Worm (Caenorhabditis elegans): ENCODE measurements around the gene M163.5.

Gene M163.5

ce11 chrX:14478193-14478592, 4.4 kb downstream of the M163.5 start:
- TF ChIP-seq dve-1 (tag; optimal IDR thresholded peaks at IDR 0.05; ENCODE audit: insufficient read depth) (peak; percentile 51), set-16 (GFP tag; IDR thresholded peaks at IDR 0.05) (no peak), lsy-2 (tag; optimal IDR thresholded peaks at IDR 0.05) (peak in 1 of 2 experiments; percentile 73), mes-2 (tag; optimal IDR thresholded peaks at IDR 0.05; ENCODE audit: poor library complexity, severe bottlenecking) (peak; percentile 54), nhr-25 (tag; optimal IDR thresholded peaks at IDR 0.05; ENCODE audit: borderline replicate concordance, insufficient read depth) (no peak), duxl-1 (tag; optimal IDR thresholded peaks at IDR 0.05; ENCODE audit: poor library complexity) (peak; percentile 17), hmg-1.1 (GFP tag; IDR thresholded peaks at IDR 0.05) (peak; percentile 48), snpc-4 (tag; optimal IDR thresholded peaks at IDR 0.05) (peak; percentile 87), F37D6.2 (tag; optimal IDR thresholded peaks at IDR 0.05) (peak; percentile 65)

- TF ChIP-seq ceh-32 (tag; optimal IDR thresholded peaks at IDR 0.05; ENCODE audit: poor library complexity) (no peak), ceh-62 (tag; optimal IDR thresholded peaks at IDR 0.05) (no peak), madf-9 (GFP tag; conservative IDR thresholded peaks at IDR 0.05) (peak; percentile 77), vab-7 (GFP tag; IDR thresholded peaks at IDR 0.05) (peak; percentile 78), daf-12 (tag; optimal IDR thresholded peaks at IDR 0.05) (no peak), lin-29 (GFP tag; IDR thresholded peaks at IDR 0.05) (no peak), fos-1 (tag; optimal IDR thresholded peaks at IDR 0.05) (no peak), snpc-4 (tag; optimal IDR thresholded peaks at IDR 0.05) (no peak), spr-1 (tag; optimal IDR thresholded peaks at IDR 0.05) (no peak), skn-1 (tag; optimal IDR thresholded peaks at IDR 0.05) (no peak), F26F4.8 (GFP tag; conservative IDR thresholded peaks at IDR 0.05) (peak; percentile 82; the same call in 1 of the 2 replicates), jun-1 (tag; optimal IDR thresholded peaks at IDR 0.05) (no peak), lin-15B (tag; optimal IDR thresholded peaks at IDR 0.05) (no peak), dmd-8 (GFP tag; IDR thresholded peaks at IDR 0.05) (peak; percentile 80), unc-62 (GFP tag; optimal IDR thresholded peaks at IDR 0.05 in 1 of 2) (peak in 1 of 2 experiments; percentile 39), unc-62 (tag; optimal IDR thresholded peaks at IDR 0.05) (no peak), egl-27 (tag; optimal IDR thresholded peaks at IDR 0.05) (no peak), nhr-41 (GFP tag; IDR thresholded peaks at IDR 0.05) (peak; percentile 73; the same call in 1 of the 2 replicates), pha-4 (GFP tag; IDR thresholded peaks at IDR 0.05) (peak; percentile 82), pha-4 (tag; optimal IDR thresholded peaks at IDR 0.05) (no peak), dpl-1 (GFP tag; optimal IDR thresholded peaks at IDR 0.05) (no peak), sdz-12 (GFP tag; optimal IDR thresholded peaks at IDR 0.05) (peak; percentile 19), daf-19 (GFP tag; conservative IDR thresholded peaks at IDR 0.05) (0 out of 2 replicates have a peak, but pooled peaks have one; percentile 21), Y75B8A.6 (GFP tag; IDR thresholded peaks at IDR 0.05) (no peak), T20F7.1 (GFP tag; optimal IDR thresholded peaks at IDR 0.05) (peak; percentile 43), ama-1 (optimal IDR thresholded peaks at IDR 0.05) (no peak), F49E8.2 (tag; optimal IDR thresholded peaks at IDR 0.05; ENCODE audit: borderline replicate concordance) (peak; percentile 38), cey-2 (tag; optimal IDR thresholded peaks at IDR 0.05; ENCODE audit: borderline replicate concordance, insufficient read depth) (no peak), zag-1 (tag; optimal IDR thresholded peaks at IDR 0.05) (no peak), rbr-2 (tag; optimal IDR thresholded peaks at IDR 0.05) (no peak), nhr-77 (tag; optimal IDR thresholded peaks at IDR 0.05) (no peak), nhr-237 (tag; optimal IDR thresholded peaks at IDR 0.05) (no peak), gei-8 (GFP tag; optimal IDR thresholded peaks at IDR 0.05) (peak; percentile 23), unc-130 (GFP tag; optimal IDR thresholded peaks at IDR 0.05) (no peak), dve-1 (tag; optimal IDR thresholded peaks at IDR 0.05; ENCODE audit: insufficient read depth) (peak; percentile 39), daf-16 (GFP tag; optimal IDR thresholded peaks at IDR 0.05) (peak in 1 of 2 experiments; percentile 72), daf-16 (tag; optimal IDR thresholded peaks at IDR 0.05) (peak; percentile 54), tra-1 (GFP tag; IDR thresholded peaks at IDR 0.05) (peak; percentile 74), aly-2 (tag; optimal IDR thresholded peaks at IDR 0.05) (no peak), nhr-102 (tag; optimal IDR thresholded peaks at IDR 0.05) (no peak), ceh-28 (tag; optimal IDR thresholded peaks at IDR 0.05) (no peak)
Measured at ce11 chrX:14478743-14479428, 5.0 kb downstream of the M163.5 start, which contains the start of gene M163.11. Gene M163.11 (plus strand): TSS chrX:14479378.
